Worm (Caenorhabditis elegans) whole organism, L1 larva: ENCODE measurements around the gene M04G7.2.
A peak's percentile ranks its signal among the peaks of the same experiment; 100 is the strongest.

Experiments
- C04F5.9 ChIP-seq: sonication (generic microtip); optimal IDR thresholded peaks from 2 replicates; lab custom pipeline; 2016; ENCODE audit warnings: missing genetic modification characterization, missing compliant biosample characterization
- C34B4.2 ChIP-seq: sonication (generic microtip); optimal IDR thresholded peaks from 2 replicates; lab custom pipeline; 2017; ENCODE audit warnings: mild to moderate bottlenecking, missing genetic modification characterization, missing compliant biosample characterization
- F16B12.6 ChIP-seq: fragments of 150-350 bp; optimal IDR thresholded peaks from 2 replicates; lab custom pipeline; 2014; ENCODE audit warnings: missing biosample characterization, missing genetic modification characterization
- aha-1 ChIP-seq: fragments of 150-350 bp; optimal IDR thresholded peaks from 2 replicates; lab custom pipeline; 2014; ENCODE audit warnings: missing biosample characterization, missing genetic modification characterization
- aly-2 ChIP-seq: fragments of 150-350 bp; optimal IDR thresholded peaks from 2 replicates; lab custom pipeline; 2014; ENCODE audit warnings: missing biosample characterization, missing genetic modification characterization
- ceh-88 ChIP-seq: fragments of 200-800 bp; sonication (Bioruptor generic); IDR thresholded peaks from 2 replicates; pipeline ENCODE4 v1.3.6; 2022; ENCODE audit warnings: missing genetic modification characterization, missing compliant biosample characterization
- dpl-1 ChIP-seq, 3 experiments: fragments of 150-350 bp in 2 of 3; sonication (generic microtip) in 1 of 3; optimal IDR thresholded peaks; 2 replicates each; lab custom pipeline; 2014 to 2017; ENCODE audit warnings: missing biosample characterization in 3 of 3, missing genetic modification characterization in 3 of 3, missing genetic modification reagents in 3 of 3
- dsc-1 ChIP-seq: sonication (generic microtip); optimal IDR thresholded peaks from 2 replicates; lab custom pipeline; 2016; ENCODE audit warnings: mild to moderate bottlenecking, missing genetic modification characterization, missing compliant biosample characterization
- efl-1 ChIP-seq, 4 experiments: fragments of 150-350 bp; optimal IDR thresholded peaks in 3 of 4; peaks in 1 of 4; 1 replicate in 1 of 4; 2 replicates in 3 of 4; lab custom pipeline; 2014; ENCODE audit warnings: missing biosample characterization in 2 of 4, missing genetic modification characterization in 2 of 4, missing genetic modification reagents in 2 of 4
- egl-27 ChIP-seq, 2 experiments: fragments of 150-350 bp in 1 of 2; sonication (generic microtip); optimal IDR thresholded peaks; 3 replicates each; lab custom pipeline; 2017 to 2018; ENCODE audit warnings: missing biosample characterization in 2 of 2, missing genetic modification characterization in 2 of 2, missing genetic modification reagents in 2 of 2
- elt-3 ChIP-seq, 6 experiments: fragments of 150-350 bp in 1 of 6; sonication (generic microtip); optimal IDR thresholded peaks; 2 replicates each; lab custom pipeline; 2017 to 2018; ENCODE audit warnings: missing biosample characterization in 6 of 6, missing genetic modification characterization in 6 of 6, inconsistent platforms in 1 of 6
- ets-5 ChIP-seq: fragments of 200-800 bp; sonication (Bioruptor generic); IDR thresholded peaks from 2 replicates; pipeline ENCODE4 v1.3.6; 2022; ENCODE audit warnings: missing genetic modification characterization, missing compliant biosample characterization
- fkh-4 ChIP-seq: sonication (generic microtip); optimal IDR thresholded peaks from 2 replicates; lab custom pipeline; 2016; ENCODE audit warnings: missing compliant biosample characterization, missing genetic modification characterization, borderline replicate concordance
- fkh-8 ChIP-seq: sonication (generic microtip); optimal IDR thresholded peaks from 2 replicates; lab custom pipeline; 2016; ENCODE audit warnings: mild to moderate bottlenecking, missing genetic modification characterization, missing compliant biosample characterization
- fos-1 ChIP-seq: fragments of 150-350 bp; optimal IDR thresholded peaks from 2 replicates; lab custom pipeline; 2014; ENCODE audit warnings: missing biosample characterization, missing genetic modification characterization
- irx-1 ChIP-seq: sonication (generic microtip); optimal IDR thresholded peaks from 2 replicates; lab custom pipeline; 2016; ENCODE audit warnings: missing genetic modification characterization, missing compliant biosample characterization
- jun-1 ChIP-seq: fragments of 150-350 bp; optimal IDR thresholded peaks from 2 replicates; lab custom pipeline; 2014; ENCODE audit warnings: missing biosample characterization, missing genetic modification reagents, missing genetic modification characterization
- lin-14 ChIP-seq: fragments of 200-800 bp; sonication (Bioruptor generic); optimal IDR thresholded peaks from 2 replicates; lab custom pipeline; 2018; ENCODE audit warnings: mild to moderate bottlenecking, missing genetic modification characterization, moderate library complexity, missing compliant biosample characterization
- lin-39 ChIP-seq: fragments of 150-350 bp; optimal IDR thresholded peaks from 2 replicates; lab custom pipeline; 2014; ENCODE audit warnings: missing biosample characterization, missing genetic modification reagents, missing genetic modification characterization
- lir-3 ChIP-seq: sonication (generic microtip); optimal IDR thresholded peaks from 2 replicates; lab custom pipeline; 2016; ENCODE audit warnings: mild to moderate bottlenecking, missing genetic modification characterization, moderate library complexity, missing compliant biosample characterization; ENCODE audit not compliant: poor library complexity
- mab-9 ChIP-seq: fragments of 200-800 bp; sonication (Bioruptor generic); IDR thresholded peaks from 2 replicates; pipeline ENCODE4 v1.3.6; 2022; ENCODE audit warnings: missing genetic modification reagents, missing genetic modification characterization, missing compliant biosample characterization
- mdl-1 ChIP-seq, 2 experiments: fragments of 150-350 bp; optimal IDR thresholded peaks; 2 replicates each; lab custom pipeline; 2014 to 2017; ENCODE audit warnings: missing biosample characterization in 2 of 2, missing genetic modification characterization in 2 of 2, inconsistent platforms in 1 of 2
- mep-1 ChIP-seq: fragments of 150-350 bp; optimal IDR thresholded peaks from 2 replicates; lab custom pipeline; 2014; ENCODE audit warnings: missing biosample characterization, missing genetic modification characterization
- nhr-19 ChIP-seq: fragments of 200-800 bp; sonication (Bioruptor generic); conservative IDR thresholded peaks from 2 replicates; pipeline ENCODE4 v1.3.6; 2022; ENCODE audit warnings: missing genetic modification characterization, missing compliant biosample characterization
- nhr-20 ChIP-seq: sonication (generic microtip); optimal IDR thresholded peaks from 2 replicates; lab custom pipeline; 2016; ENCODE audit warnings: mild to moderate bottlenecking, missing genetic modification characterization, missing compliant biosample characterization
- nhr-76 ChIP-seq: sonication (generic microtip); optimal IDR thresholded peaks from 2 replicates; lab custom pipeline; 2017; ENCODE audit warnings: missing biosample characterization, missing genetic modification characterization
- nhr-84 ChIP-seq: sonication (generic microtip); optimal IDR thresholded peaks from 2 replicates; lab custom pipeline; 2017; ENCODE audit warnings: missing biosample characterization, missing genetic modification characterization
- nhr-85 ChIP-seq: sonication (generic microtip); peaks from one replicate; lab custom pipeline; 2016; ENCODE audit warnings: missing genetic modification characterization, inconsistent platforms, missing compliant biosample characterization
- pag-3 ChIP-seq: sonication (generic microtip); optimal IDR thresholded peaks from 2 replicates; lab custom pipeline; 2017; ENCODE audit warnings: missing genetic modification characterization, mild to moderate bottlenecking, missing compliant biosample characterization, antibody characterized with exemption, borderline replicate concordance; ENCODE audit not compliant: insufficient read depth
- pqm-1 ChIP-seq: sonication (generic microtip); optimal IDR thresholded peaks from 3 replicates; lab custom pipeline; 2017; ENCODE audit warnings: missing biosample characterization, missing genetic modification characterization
- skn-1 ChIP-seq: fragments of 150-350 bp; optimal IDR thresholded peaks from 2 replicates; lab custom pipeline; 2014; ENCODE audit warnings: missing biosample characterization, missing genetic modification characterization
- snu-23 ChIP-seq: sonication (generic microtip); optimal IDR thresholded peaks from 2 replicates; lab custom pipeline; 2016; ENCODE audit warnings: missing genetic modification characterization, missing compliant biosample characterization
- sptf-1 ChIP-seq: fragments of 150-350 bp; optimal IDR thresholded peaks from 2 replicates; lab custom pipeline; 2014; ENCODE audit warnings: missing biosample characterization, missing genetic modification characterization
- unc-30 ChIP-seq: sonication (generic microtip); optimal IDR thresholded peaks from 2 replicates; lab custom pipeline; 2017; ENCODE audit warnings: missing biosample characterization, missing genetic modification characterization
- unc-86 ChIP-seq: sonication (generic microtip); optimal IDR thresholded peaks from 2 replicates; lab custom pipeline; 2016; ENCODE audit warnings: missing genetic modification characterization, missing compliant biosample characterization
- zip-4 ChIP-seq: fragments of 200-800 bp; sonication (Bioruptor generic); optimal IDR thresholded peaks from 2 replicates; lab custom pipeline; 2018; ENCODE audit warnings: mild to moderate bottlenecking, missing genetic modification characterization, moderate library complexity, missing compliant biosample characterization
- ztf-11 ChIP-seq, 2 experiments: sonication (generic microtip); optimal IDR thresholded peaks; 2 replicates each; lab custom pipeline; 2016 to 2017; ENCODE audit warnings: missing genetic modification characterization in 2 of 2, missing biosample characterization in 1 of 2, missing compliant biosample characterization in 1 of 2
- ztf-4 ChIP-seq: fragments of 150-350 bp; optimal IDR thresholded peaks from 2 replicates; lab custom pipeline; 2014; ENCODE audit warnings: missing biosample characterization, missing genetic modification characterization

Gene M04G7.2

DNA sequence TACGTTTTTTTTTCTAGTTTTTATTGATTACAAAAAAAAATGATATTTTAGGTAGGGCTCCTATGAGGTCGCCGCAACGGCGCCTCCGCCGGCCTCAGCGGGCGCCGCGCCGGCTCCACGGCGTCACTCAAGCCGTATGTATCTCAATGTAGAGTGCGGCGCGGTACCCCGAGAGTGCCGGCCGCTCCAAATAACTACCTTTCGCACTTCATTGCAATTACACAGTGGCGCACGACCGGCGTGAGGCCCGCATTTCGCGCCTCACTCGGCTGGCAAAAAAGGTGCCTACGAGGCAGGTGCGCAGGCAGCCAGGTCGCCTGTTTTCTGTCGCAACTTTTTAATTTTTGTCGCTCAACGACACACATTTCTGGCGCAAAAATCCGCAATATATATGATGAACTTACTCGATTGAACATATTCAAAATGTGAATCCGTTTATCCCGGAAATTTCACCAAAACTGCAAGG lies at the start of gene M04G7.2:
Gene M04G7.2, minus strand, starts transcription at position 416 of the 466 bp plus-strand sequence.
- TF ChIP-seq skn-1 (tag; lab: Kevin White, UChicago) (no peak), ztf-4 (no peak), nhr-19 (GFP tag; lab: Robert Waterston, UW) (no peak), aly-2 (tag; lab: Kevin White, UChicago) (no peak), lin-14 (GFP tag; lab: Kevin White, UChicago) (no peak), fkh-8 (no peak)

DNA sequence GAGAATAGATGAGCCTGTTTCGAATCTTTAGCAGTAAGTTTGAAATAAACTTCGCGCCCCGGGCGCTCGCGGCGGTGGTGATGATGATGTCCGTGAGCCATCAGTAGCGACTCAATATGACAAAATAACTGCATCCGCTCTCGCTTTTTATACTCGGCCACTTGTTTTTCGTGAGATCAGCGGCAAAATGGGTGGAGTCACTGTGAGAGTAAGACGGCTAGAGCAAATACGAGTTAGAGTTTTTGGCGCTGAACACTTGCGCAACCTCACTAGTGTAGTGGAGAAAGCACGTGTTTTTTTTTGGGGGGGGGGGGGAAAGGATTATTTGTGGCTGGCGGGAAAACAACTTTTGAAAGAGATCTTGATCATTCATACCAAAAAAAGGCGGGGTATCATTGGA lies 45.6 kb upstream of the M04G7.2 start, which contains the start of gene W03G1.5:
Gene W03G1.5, minus strand, starts transcription at position 101 of the 400 bp plus-strand sequence.
- TF ChIP-seq nhr-76 (tag; lab: Kevin White, UChicago) (no peak), mep-1 (tag; lab: Kevin White, UChicago) (no peak), fkh-8 (peak; percentile 25), aha-1 (tag; lab: Kevin White, UChicago) (no peak), nhr-84 (no peak), skn-1 (tag; lab: Kevin White, UChicago) (peak; percentile 4), ztf-11 (tag; optimal IDR thresholded peaks at IDR 0.05; lab: Kevin White, UChicago) (no peak), C34B4.2 (no peak), mdl-1 (tag; optimal IDR thresholded peaks at IDR 0.05; lab: Kevin White, UChicago) (peak in 1 of 2 experiments; percentile 9), nhr-20 (tag; lab: Kevin White, UChicago) (no peak), ets-5 (no peak), aly-2 (tag; lab: Kevin White, UChicago) (no peak), pqm-1 (no peak), efl-1 (optimal IDR thresholded peaks at IDR 0.05; lab: Kevin White, UChicago) (no peak), efl-1 (GFP tag; optimal IDR thresholded peaks at IDR 0.05 in 1 of 2; lab: Kevin White, UChicago) (peak in 1 of 2 experiments; percentile 25), dpl-1 (GFP tag; optimal IDR thresholded peaks at IDR 0.05; lab: Kevin White, UChicago) (peak in 1 of 3 experiments; percentile 13), fos-1 (tag; lab: Kevin White, UChicago) (no peak), egl-27 (tag; optimal IDR thresholded peaks at IDR 0.05; lab: Kevin White, UChicago) (no peak)
- TF ChIP-seq, all 84 proteins: peak for 5

DNA sequence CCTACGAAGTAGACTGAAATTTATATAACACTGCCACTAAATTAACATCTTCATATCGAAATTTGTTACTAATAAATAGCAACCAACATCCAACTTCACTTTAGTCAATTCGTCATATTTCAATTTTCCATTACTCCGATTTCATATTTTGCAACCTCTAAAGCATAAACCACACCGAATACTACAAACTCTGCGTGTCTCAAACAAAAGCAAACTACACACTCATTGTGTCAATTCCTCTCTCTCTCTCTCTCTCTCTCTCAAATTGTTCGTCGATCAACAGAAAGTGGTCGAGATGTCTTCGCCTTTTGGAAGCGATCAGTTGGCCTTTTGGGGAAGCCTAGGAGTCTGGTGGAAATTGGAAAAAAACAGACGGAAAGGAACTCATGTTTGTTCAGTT lies 43.7 kb upstream of the M04G7.2 start:
- TF ChIP-seq jun-1 (tag; lab: Kevin White, UChicago) (no peak), snu-23 (no peak), F16B12.6 (tag; lab: Kevin White, UChicago) (no peak), unc-30 (tag; lab: Kevin White, UChicago) (no peak), lir-3 (tag; lab: Kevin White, UChicago) (no peak), sptf-1 (tag; lab: Kevin White, UChicago) (no peak), aha-1 (tag; lab: Kevin White, UChicago) (no peak), fkh-4 (no peak), nhr-84 (no peak), nhr-76 (tag; lab: Kevin White, UChicago) (no peak), irx-1 (tag; lab: Kevin White, UChicago) (no peak), mab-9 (GFP tag; lab: Robert Waterston, UW) (no peak), lin-39 (tag; lab: Kevin White, UChicago) (no peak), dsc-1 (tag; lab: Kevin White, UChicago) (no peak), zip-4 (GFP tag; lab: Kevin White, UChicago) (no peak), C04F5.9 (no peak)

DNA sequence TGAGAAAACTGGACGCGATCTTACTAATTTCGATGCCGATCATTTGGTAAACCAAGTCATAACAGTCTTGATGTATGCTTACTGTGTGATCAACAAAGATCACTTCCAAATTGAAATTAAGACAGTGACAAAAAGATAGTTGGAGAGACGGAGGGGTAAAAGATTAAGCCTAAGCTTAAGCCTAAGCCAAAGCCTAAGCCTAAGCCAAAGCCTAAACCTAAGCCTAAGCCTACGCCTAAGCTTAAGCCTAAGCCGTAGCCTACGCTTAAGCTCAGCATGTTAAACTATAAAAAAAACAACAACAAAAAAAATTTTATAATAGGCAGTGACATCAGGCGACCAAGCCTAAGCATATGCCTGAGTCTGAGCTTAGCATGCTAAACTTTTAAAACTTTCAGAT lies 36.3 kb upstream of the M04G7.2 start:
- TF ChIP-seq ceh-88 (no peak), pag-3 (tag; lab: Kevin White, UChicago) (no peak), elt-3 (tag; optimal IDR thresholded peaks at IDR 0.05; lab: Kevin White, UChicago) (no peak), unc-86 (tag; lab: Kevin White, UChicago) (no peak), fkh-4 (no peak), nhr-85 (tag; lab: Kevin White, UChicago) (peak; percentile 31), irx-1 (tag; lab: Kevin White, UChicago) (no peak)
